Fruit fly (Drosophila melanogaster) Kc167 (cell line): Measurements from ENCODE around the gene Cpr64Ad.

Experiments used
- Myc ChIP-seq: fragments of >200 bp; optimal IDR thresholded peaks from 2 replicates; lab custom pipeline; 2017; ENCODE audit warnings: missing external identifiers
- Sin3A ChIP-seq: fragments of >200 bp; optimal IDR thresholded peaks from 2 replicates; lab custom pipeline; 2018; ENCODE audit warnings: missing external identifiers
- h ChIP-seq: fragments of >200 bp; optimal IDR thresholded peaks from 3 replicates; lab custom pipeline; 2018; ENCODE audit warnings: missing external identifiers
- insv ChIP-seq: fragments of >200 bp; optimal IDR thresholded peaks from 3 replicates; lab custom pipeline; 2018; ENCODE audit warnings: missing external identifiers
- psq ChIP-seq: fragments of >200 bp; optimal IDR thresholded peaks from 2 replicates; lab custom pipeline; 2017; ENCODE audit warnings: missing external identifiers
- ttk ChIP-seq: sonication (Bioruptor generic); optimal IDR thresholded peaks from 2 replicates; lab custom pipeline; 2017; ENCODE audit warnings: missing external identifiers

The Cpr64Ad gene

dm6 chr3L:4252121-4252861 lies 37.1 kb downstream of the Cpr64Ad start:
- TF ChIP-seq insv (lab: Kevin White, UChicago) (no peak), Sin3A (lab: Kevin White, UChicago) (no peak), ttk (lab: Kevin White, UChicago) (no peak), psq (lab: Kevin White, UChicago) (no peak), Myc (lab: Kevin White, UChicago) (no peak), h (lab: Kevin White, UChicago) (no peak)

- TF ChIP-seq Myc (lab: Kevin White, UChicago) (no peak), insv (lab: Kevin White, UChicago) (no peak), h (lab: Kevin White, UChicago) (no peak), Sin3A (lab: Kevin White, UChicago) (no peak), psq (lab: Kevin White, UChicago) (no peak), ttk (lab: Kevin White, UChicago) (no peak)
Observed at dm6 chr3L:4252862-4253610, 37.9 kb downstream of the Cpr64Ad start.

- TF ChIP-seq h (lab: Kevin White, UChicago) (no peak), insv (lab: Kevin White, UChicago) (no peak), psq (lab: Kevin White, UChicago) (no peak), Sin3A (lab: Kevin White, UChicago) (no peak), ttk (lab: Kevin White, UChicago) (no peak), Myc (lab: Kevin White, UChicago) (no peak)
Observed at dm6 chr3L:4253611-4254300, 38.6 kb downstream of the Cpr64Ad start.

- TF ChIP-seq Sin3A (lab: Kevin White, UChicago) (peak; percentile 30), insv (lab: Kevin White, UChicago) (no peak)
Observed at dm6 chr3L:4254301-4254834, 39.2 kb downstream of the Cpr64Ad start, which contains the start of the genes ago and CG1265. TSS of gene ago (minus strand) at chr3L:4254306. TSS of gene CG1265 (plus strand) at chr3L:4254776.

dm6 chr3L:4259102-4259558 lies 44.0 kb downstream of the Cpr64Ad start, which contains the start of the genes CG15011 and CG1309:
TSS of gene CG15011 (minus strand) at chr3L:4259152.
TSS of gene CG1309 (plus strand) at chr3L:4259430.
- TF ChIP-seq ttk (lab: Kevin White, UChicago) (no peak), h (lab: Kevin White, UChicago) (no peak)

dm6 chr3L:4261177-4261576 lies 46.0 kb downstream of the Cpr64Ad start:
- TF ChIP-seq insv (lab: Kevin White, UChicago) = no peak
- no peak for TF ChIP-seq psq (lab: Kevin White, UChicago)
- no peak for TF ChIP-seq Myc (lab: Kevin White, UChicago)
- TF ChIP-seq h (lab: Kevin White, UChicago) = no peak
- TF ChIP-seq Sin3A (lab: Kevin White, UChicago) = no peak
- TF ChIP-seq ttk (lab: Kevin White, UChicago) = no peak

- TF ChIP-seq ttk (lab: Kevin White, UChicago) (no peak), h (lab: Kevin White, UChicago) (no peak), Sin3A (lab: Kevin White, UChicago) (no peak), psq (lab: Kevin White, UChicago) (no peak), Myc (lab: Kevin White, UChicago) (no peak), insv (lab: Kevin White, UChicago) (no peak)
Observed at dm6 chr3L:4262384-4262783, 47.2 kb downstream of the Cpr64Ad start, which contains the start of the genes CG11586 and VhaM9.7-a. TSS of gene CG11586 (minus strand) at chr3L:4262470. TSS of gene VhaM9.7-a (plus strand) at chr3L:4262705.

dm6 chr3L:4263502-4263901 lies 48.3 kb downstream of the Cpr64Ad start, which contains the start of gene CG1273:
TSS of gene CG1273 (plus strand) at chr3L:4263719.
- TF ChIP-seq Sin3A (lab: Kevin White, UChicago) (no peak), psq (lab: Kevin White, UChicago) (no peak), ttk (lab: Kevin White, UChicago) (no peak)

dm6 chr3L:4264963-4265362 lies 49.8 kb downstream of the Cpr64Ad start:
- TF ChIP-seq psq (lab: Kevin White, UChicago) = no peak
- TF ChIP-seq Myc (lab: Kevin White, UChicago) = no peak
- no peak for TF ChIP-seq Sin3A (lab: Kevin White, UChicago)
- TF ChIP-seq insv (lab: Kevin White, UChicago) = no peak
- no peak for TF ChIP-seq h (lab: Kevin White, UChicago)
- TF ChIP-seq ttk (lab: Kevin White, UChicago) = no peak

dm6 chr3L:4265836-4266235 lies 50.7 kb downstream of the Cpr64Ad start:
- TF ChIP-seq Sin3A (lab: Kevin White, UChicago) (no peak), insv (lab: Kevin White, UChicago) (no peak), Myc (lab: Kevin White, UChicago) (no peak)
